Fruit fly (Drosophila melanogaster): ENCODE measurements around the gene mRpL9.

- no peak for TF ChIP-seq Sin3A (optimal IDR thresholded peaks at IDR 0.05)
- TF ChIP-seq psq (optimal IDR thresholded peaks at IDR 0.05): no peak
- no peak for TF ChIP-seq ttk (optimal IDR thresholded peaks at IDR 0.05)
- no peak for TF ChIP-seq insv (optimal IDR thresholded peaks at IDR 0.05)
- TF ChIP-seq Myc (optimal IDR thresholded peaks at IDR 0.05): no peak
- TF ChIP-seq h (optimal IDR thresholded peaks at IDR 0.05): no peak
Observed at dm6 chr3R:15289828-15290641, 40.5 kb upstream of the mRpL9 start.
